Worm (Caenorhabditis elegans) whole organism, L1 larva: Measurements from ENCODE around the gene srlf-4.

Experiments
- aly-2 ChIP-seq: fragments of 150-350 bp; optimal IDR thresholded peaks from 2 replicates; lab custom pipeline; 2014; ENCODE audit warnings: missing biosample characterization, missing genetic modification characterization
- elt-3 ChIP-seq, 6 experiments: fragments of 150-350 bp in 1 of 6; sonication (generic microtip); optimal IDR thresholded peaks; 2 replicates each; lab custom pipeline; 2017 to 2018; ENCODE audit warnings: missing biosample characterization in 6 of 6, missing genetic modification characterization in 6 of 6, inconsistent platforms in 1 of 6
- fkh-10 ChIP-seq: sonication (generic microtip); optimal IDR thresholded peaks from 2 replicates; lab custom pipeline; 2017; ENCODE audit warnings: missing biosample characterization, missing genetic modification reagents, missing genetic modification characterization
- zag-1 ChIP-seq: fragments of 150-350 bp; optimal IDR thresholded peaks from 2 replicates; lab custom pipeline; 2014; ENCODE audit warnings: missing biosample characterization, missing genetic modification characterization
- ztf-4 ChIP-seq: fragments of 150-350 bp; optimal IDR thresholded peaks from 2 replicates; lab custom pipeline; 2014; ENCODE audit warnings: missing biosample characterization, missing genetic modification characterization

DNA sequence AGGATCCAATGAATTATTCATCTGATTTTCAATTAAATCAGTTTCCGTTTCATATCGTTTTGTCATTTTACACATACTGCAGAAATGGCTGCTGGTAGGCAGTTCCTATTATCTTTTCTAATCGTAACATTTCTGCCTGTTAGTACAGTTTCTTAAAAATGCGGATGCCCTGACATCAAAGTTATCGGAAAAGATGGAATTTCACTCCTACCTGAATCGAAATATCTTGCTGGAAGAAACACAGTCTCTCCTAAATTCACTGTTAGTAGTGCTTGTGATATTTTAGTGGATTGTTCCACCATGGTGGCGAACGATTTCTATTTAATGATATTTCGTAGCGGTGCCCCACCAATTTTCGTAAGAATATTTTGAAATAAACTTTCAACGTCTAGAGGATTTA is 24.2 kb upstream of the srlf-4 start, which contains the start of gene F55G11.10:
- no peak for TF ChIP-seq zag-1
- TF ChIP-seq aly-2: no peak
- TF ChIP-seq fkh-10 (GFP tag; lab: Kevin White, UChicago): no peak
- no peak for TF ChIP-seq ztf-4 (tag; lab: Kevin White, UChicago)
- TF ChIP-seq elt-3 (tag; optimal IDR thresholded peaks at IDR 0.05; lab: Kevin White, UChicago): no peak
